Fruit fly (Drosophila melanogaster): ENCODE results near the gene MYPT-75D.

MYPT-75D gene

dm6 chr3L:18622422-18622739, 3.4 kb upstream of the MYPT-75D start, which contains the start of gene bora:
TSS of gene bora (plus strand) at chr3L:18622692.
- no peak for TF ChIP-seq pan (optimal IDR thresholded peaks at IDR 0.05)
- no peak for TF ChIP-seq Dfd (GFP tag; optimal IDR thresholded peaks at IDR 0.05)
- TF ChIP-seq foxo (GFP tag; optimal IDR thresholded peaks at IDR 0.05), result peak in 1 of 2 experiments; percentile 25
- no peak for TF ChIP-seq Myc (optimal IDR thresholded peaks at IDR 0.05)
- no peak for TF ChIP-seq br (GFP tag; optimal IDR thresholded peaks at IDR 0.05)
- no peak for TF ChIP-seq CG32264 (GFP tag; optimal IDR thresholded peaks at IDR 0.05)
- TF ChIP-seq N (GFP tag; optimal IDR thresholded peaks at IDR 0.05), result no peak
- TF ChIP-seq tai (GFP tag; optimal IDR thresholded peaks at IDR 0.05), result peak; percentile 40
- no peak for TF ChIP-seq Vsx2 (GFP tag; optimal IDR thresholded peaks at IDR 0.05; ENCODE audit: partially characterized antibody)
- no peak for TF ChIP-seq fru (GFP tag; optimal IDR thresholded peaks at IDR 0.05)
- TF ChIP-seq dmrt93B (GFP tag; optimal IDR thresholded peaks at IDR 0.05), result no peak
- TF ChIP-seq ey (GFP tag; optimal IDR thresholded peaks at IDR 0.05), result no peak
- no peak for TF ChIP-seq Hnf4 (GFP tag; optimal IDR thresholded peaks at IDR 0.05)

dm6 chr3L:18626451-18627079, 806 bp downstream of the MYPT-75D start:
- TF ChIP-seq psq (GFP tag; optimal IDR thresholded peaks at IDR 0.05) (no peak), HLH106 (tag; optimal IDR thresholded peaks at IDR 0.05) (peak; percentile 6), sage (GFP tag; optimal IDR thresholded peaks at IDR 0.05) (no peak), rgr (GFP tag; optimal IDR thresholded peaks at IDR 0.05) (no peak), brk (GFP tag; optimal IDR thresholded peaks at IDR 0.05) (no peak), OdsH (GFP tag; optimal IDR thresholded peaks at IDR 0.05) (no peak)

dm6 chr3L:18627657-18628455, 2.1 kb downstream of the MYPT-75D start:
- peak in 1 of 2 experiments; percentile 22 for TF ChIP-seq dl (GFP tag; optimal IDR thresholded peaks at IDR 0.05; ENCODE audit: insufficient read depth in 1 of 2, partially characterized antibody in 2 of 2)
- TF ChIP-seq Dif (GFP tag; optimal IDR thresholded peaks at IDR 0.05; ENCODE audit: partially characterized antibody), result peak; percentile 44
- no peak for TF ChIP-seq usp (GFP tag; optimal IDR thresholded peaks at IDR 0.05)

- TF ChIP-seq Sp1 (GFP tag; optimal IDR thresholded peaks at IDR 0.05) (no peak), Rel (GFP tag; optimal IDR thresholded peaks at IDR 0.05) (no peak), Rel (tag; optimal IDR thresholded peaks at IDR 0.05) (peak; percentile 67)
These were observed 2.7 kb downstream of the MYPT-75D start for dm6 chr3L:18628458-18628857.

dm6 chr3L:18629874-18630273, 4.1 kb downstream of the MYPT-75D start:
- TF ChIP-seq usp (GFP tag; optimal IDR thresholded peaks at IDR 0.05), result no peak
- TF ChIP-seq Myc (optimal IDR thresholded peaks at IDR 0.05), result no peak
- no peak for TF ChIP-seq dsf (GFP tag; optimal IDR thresholded peaks at IDR 0.05; ENCODE audit: borderline replicate concordance)
- no peak for TF ChIP-seq pan (optimal IDR thresholded peaks at IDR 0.05)
- TF ChIP-seq N (GFP tag; optimal IDR thresholded peaks at IDR 0.05), result no peak
- TF ChIP-seq Abd-B (GFP tag; optimal IDR thresholded peaks at IDR 0.05), result no peak
- no peak for TF ChIP-seq rgr (GFP tag; optimal IDR thresholded peaks at IDR 0.05)

- TF ChIP-seq Abd-B (GFP tag; optimal IDR thresholded peaks at IDR 0.05) (no peak), Vsx2 (GFP tag; optimal IDR thresholded peaks at IDR 0.05; ENCODE audit: partially characterized antibody) (no peak), sv (GFP tag; optimal IDR thresholded peaks at IDR 0.05) (no peak), br (GFP tag; optimal IDR thresholded peaks at IDR 0.05) (no peak), lola (GFP tag; optimal IDR thresholded peaks at IDR 0.05) (no peak), Hnf4 (GFP tag; optimal IDR thresholded peaks at IDR 0.05) (no peak), CrebA (GFP tag; optimal IDR thresholded peaks at IDR 0.05; ENCODE audit: borderline replicate concordance) (peak; percentile 53), OdsH (GFP tag; optimal IDR thresholded peaks at IDR 0.05) (no peak), tai (GFP tag; optimal IDR thresholded peaks at IDR 0.05) (no peak), GATAd (GFP tag; optimal IDR thresholded peaks at IDR 0.05) (no peak), dmrt93B (GFP tag; optimal IDR thresholded peaks at IDR 0.05) (no peak), pan (optimal IDR thresholded peaks at IDR 0.05) (no peak), sage (GFP tag; optimal IDR thresholded peaks at IDR 0.05) (no peak), Dfd (GFP tag; optimal IDR thresholded peaks at IDR 0.05) (no peak), Hr78 (GFP tag; optimal IDR thresholded peaks at IDR 0.05) (no peak), Rel (GFP tag; optimal IDR thresholded peaks at IDR 0.05) (no peak), Rel (tag; optimal IDR thresholded peaks at IDR 0.05) (peak; percentile 92), psq (GFP tag; optimal IDR thresholded peaks at IDR 0.05) (no peak)
These were observed 6.5 kb downstream of the MYPT-75D start for dm6 chr3L:18632187-18632635.
